Worm (Caenorhabditis elegans) whole organism, mixed stage, embryonic: ENCODE results near the gene nhr-231.

Experiments
- M03D4.4 ChIP-seq: sonication (generic microtip); optimal IDR thresholded peaks from 2 replicates; lab custom pipeline; 2017; ENCODE audit warnings: mild to moderate bottlenecking, missing genetic modification characterization, missing compliant biosample characterization
- bed-3 ChIP-seq: fragments of 200-800 bp; sonication (Bioruptor generic); optimal IDR thresholded peaks from 3 replicates; lab custom pipeline; 2018; ENCODE audit warnings: mild to moderate bottlenecking, missing genetic modification characterization, moderate library complexity, missing compliant biosample characterization
- blmp-1 ChIP-seq: fragments of 150-350 bp; optimal IDR thresholded peaks from 2 replicates; lab custom pipeline; 2014; ENCODE audit warnings: missing biosample characterization, missing genetic modification characterization
- ceh-39 ChIP-seq: fragments of 150-350 bp; optimal IDR thresholded peaks from 2 replicates; lab custom pipeline; 2014; ENCODE audit warnings: missing biosample characterization, missing genetic modification characterization
- ceh-43 ChIP-seq: fragments of 200-800 bp; sonication (Bioruptor generic); optimal IDR thresholded peaks from 2 replicates; lab custom pipeline; 2018; ENCODE audit warnings: mild to moderate bottlenecking, missing genetic modification characterization, moderate library complexity, missing compliant biosample characterization
- ceh-83 ChIP-seq: fragments of 200-800 bp; sonication (Bioruptor generic); optimal IDR thresholded peaks from 2 replicates; lab custom pipeline; 2018; ENCODE audit warnings: mild to moderate bottlenecking, missing genetic modification characterization, missing compliant biosample characterization
- ces-1 ChIP-seq: fragments of 150-350 bp; optimal IDR thresholded peaks from 2 replicates; lab custom pipeline; 2014; ENCODE audit warnings: missing biosample characterization, missing genetic modification reagents, missing genetic modification characterization
- cnd-1 ChIP-seq: fragments of 200-800 bp; sonication (Bioruptor generic); optimal IDR thresholded peaks from 2 replicates; lab custom pipeline; 2018; ENCODE audit warnings: mild to moderate bottlenecking, missing genetic modification characterization, missing compliant biosample characterization
- drap-1 ChIP-seq: fragments of 200-800 bp; sonication (Bioruptor generic); optimal IDR thresholded peaks from 3 replicates; lab custom pipeline; 2018; ENCODE audit warnings: mild to moderate bottlenecking, missing genetic modification characterization, missing compliant biosample characterization
- elt-1 ChIP-seq: sonication (generic microtip); optimal IDR thresholded peaks from 2 replicates; lab custom pipeline; 2017; ENCODE audit warnings: missing genetic modification characterization, mild to moderate bottlenecking, missing compliant biosample characterization, antibody characterized with exemption, moderate library complexity, borderline replicate concordance; ENCODE audit not compliant: insufficient read depth
- elt-3 ChIP-seq: fragments of 150-350 bp; optimal IDR thresholded peaks from 2 replicates; lab custom pipeline; 2014; ENCODE audit warnings: missing biosample characterization, missing genetic modification characterization
- flh-1 ChIP-seq: fragments of 200-800 bp; sonication (Bioruptor generic); optimal IDR thresholded peaks from 2 replicates; lab custom pipeline; 2018; ENCODE audit warnings: mild to moderate bottlenecking, missing genetic modification characterization, moderate library complexity, missing compliant biosample characterization
- ham-2 ChIP-seq: fragments of 200-800 bp; sonication (Bioruptor generic); optimal IDR thresholded peaks from 2 replicates; lab custom pipeline; 2018; ENCODE audit warnings: mild to moderate bottlenecking, missing genetic modification characterization, missing compliant biosample characterization
- hlh-1 ChIP-seq: fragments of 150-350 bp; optimal IDR thresholded peaks from 2 replicates; lab custom pipeline; 2014; ENCODE audit warnings: missing biosample characterization, missing genetic modification reagents, missing genetic modification characterization
- lin-13 ChIP-seq: fragments of 150-350 bp; optimal IDR thresholded peaks from 2 replicates; lab custom pipeline; 2014; ENCODE audit warnings: missing biosample characterization, missing genetic modification characterization
- lin-32 ChIP-seq: fragments of 200-800 bp; sonication (Bioruptor generic); optimal IDR thresholded peaks from 2 replicates; lab custom pipeline; 2018; ENCODE audit warnings: mild to moderate bottlenecking, missing genetic modification characterization, missing compliant biosample characterization
- lsy-2 ChIP-seq: fragments of 150-350 bp; optimal IDR thresholded peaks from 2 replicates; lab custom pipeline; 2014; ENCODE audit warnings: missing biosample characterization, missing genetic modification characterization
- mab-5 ChIP-seq: fragments of 150-350 bp; optimal IDR thresholded peaks from 2 replicates; lab custom pipeline; 2014; ENCODE audit warnings: missing biosample characterization, missing genetic modification characterization
- mep-1 ChIP-seq: fragments of 150-350 bp; optimal IDR thresholded peaks from 2 replicates; lab custom pipeline; 2017; ENCODE audit warnings: missing biosample characterization, missing genetic modification reagents, missing genetic modification characterization, inconsistent platforms
- mls-2 ChIP-seq: sonication (generic microtip); optimal IDR thresholded peaks from 2 replicates; lab custom pipeline; 2016; ENCODE audit warnings: mild to moderate bottlenecking, missing genetic modification characterization, moderate library complexity, missing compliant biosample characterization
- nhr-12 ChIP-seq: fragments of 150-350 bp; optimal IDR thresholded peaks from 2 replicates; lab custom pipeline; 2014; ENCODE audit warnings: missing biosample characterization, missing genetic modification characterization
- nhr-2 ChIP-seq: fragments of 150-350 bp; optimal IDR thresholded peaks from 2 replicates; lab custom pipeline; 2014; ENCODE audit warnings: missing biosample characterization, missing genetic modification characterization
- nhr-237 ChIP-seq: fragments of 150-350 bp; optimal IDR thresholded peaks from 2 replicates; lab custom pipeline; 2014; ENCODE audit warnings: missing biosample characterization, missing genetic modification characterization
- nhr-28 ChIP-seq: fragments of 150-350 bp; optimal IDR thresholded peaks from 2 replicates; lab custom pipeline; 2014; ENCODE audit warnings: missing biosample characterization, missing genetic modification characterization
- nhr-76 ChIP-seq: sonication (generic microtip); optimal IDR thresholded peaks from 2 replicates; lab custom pipeline; 2017; ENCODE audit warnings: missing biosample characterization, missing genetic modification characterization
- pha-4 ChIP-seq: fragments of 150-350 bp; optimal IDR thresholded peaks from 2 replicates; lab custom pipeline; 2018; ENCODE audit warnings: missing biosample characterization, missing genetic modification reagents, missing genetic modification characterization
- sem-2 ChIP-seq: fragments of 200-800 bp; sonication (Bioruptor generic); optimal IDR thresholded peaks from 2 replicates; lab custom pipeline; 2018; ENCODE audit warnings: mild to moderate bottlenecking, missing genetic modification characterization, missing compliant biosample characterization
- snpc-4 ChIP-seq: fragments of 150-350 bp; optimal IDR thresholded peaks from 2 replicates; lab custom pipeline; 2014; ENCODE audit warnings: missing biosample characterization, missing genetic modification characterization
- sptf-1 ChIP-seq: sonication (generic microtip); optimal IDR thresholded peaks from 2 replicates; lab custom pipeline; 2017; ENCODE audit warnings: mild to moderate bottlenecking, missing genetic modification characterization, moderate library complexity, missing compliant biosample characterization
- tbx-8 ChIP-seq: fragments of 200-800 bp; sonication (Bioruptor generic); optimal IDR thresholded peaks from 2 replicates; lab custom pipeline; 2018; ENCODE audit warnings: mild to moderate bottlenecking, missing genetic modification characterization, moderate library complexity, missing compliant biosample characterization
- unc-39 ChIP-seq: fragments of 150-350 bp; optimal IDR thresholded peaks from 2 replicates; lab custom pipeline; 2014; ENCODE audit warnings: missing biosample characterization, missing genetic modification characterization
- unc-62 ChIP-seq: fragments of 150-350 bp; optimal IDR thresholded peaks from 2 replicates; lab custom pipeline; 2014; ENCODE audit warnings: missing biosample characterization, missing genetic modification reagents, missing genetic modification characterization
- zip-8 ChIP-seq: fragments of 150-350 bp; optimal IDR thresholded peaks from 2 replicates; lab custom pipeline; 2014; ENCODE audit warnings: missing biosample characterization, missing genetic modification characterization
- ztf-11 ChIP-seq: fragments of 150-350 bp; optimal IDR thresholded peaks from 2 replicates; lab custom pipeline; 2014; ENCODE audit warnings: missing biosample characterization, missing genetic modification characterization

nhr-231 gene

ce11 chrV:18782747-18783146 is 8.0 kb upstream of the nhr-231 start:
- no peak for TF ChIP-seq M03D4.4 (tag; lab: Kevin White, UChicago)
- no peak for TF ChIP-seq nhr-2 (tag; lab: Kevin White, UChicago)
- TF ChIP-seq snpc-4 (tag; lab: Kevin White, UChicago), result no peak
- no peak for TF ChIP-seq zip-8
- no peak for TF ChIP-seq tbx-8 (GFP tag; lab: Kevin White, UChicago)
- TF ChIP-seq unc-39, result no peak
- no peak for TF ChIP-seq flh-1 (GFP tag; lab: Kevin White, UChicago)
- no peak for TF ChIP-seq hlh-1
- TF ChIP-seq blmp-1, result no peak

ce11 chrV:18783474-18783873 is 7.3 kb upstream of the nhr-231 start, which contains the start of gene Y17D7B.10:
Y17D7B.10 (plus strand) TSS chrV:18783716.
- TF ChIP-seq unc-39 (no peak), mls-2 (tag; lab: Kevin White, UChicago) (no peak), ham-2 (GFP tag; lab: Kevin White, UChicago) (no peak), cnd-1 (no peak), nhr-76 (tag; lab: Kevin White, UChicago) (no peak), mab-5 (tag; lab: Kevin White, UChicago) (no peak), sem-2 (GFP tag; lab: Kevin White, UChicago) (no peak), snpc-4 (tag; lab: Kevin White, UChicago) (no peak), elt-1 (tag; lab: Kevin White, UChicago) (no peak), elt-3 (tag; lab: Kevin White, UChicago) (no peak), drap-1 (GFP tag; lab: Kevin White, UChicago) (no peak), zip-8 (no peak), nhr-237 (tag; lab: Kevin White, UChicago) (no peak), ceh-39 (tag; lab: Kevin White, UChicago) (no peak), tbx-8 (GFP tag; lab: Kevin White, UChicago) (no peak), sptf-1 (no peak), lin-13 (tag; lab: Kevin White, UChicago) (no peak), nhr-28 (no peak)

- TF ChIP-seq mab-5 (tag; lab: Kevin White, UChicago), result no peak
- TF ChIP-seq ceh-83, result no peak
- TF ChIP-seq drap-1 (GFP tag; lab: Kevin White, UChicago), result no peak
- TF ChIP-seq M03D4.4 (tag; lab: Kevin White, UChicago), result no peak
- TF ChIP-seq ceh-43 (GFP tag; lab: Kevin White, UChicago), result no peak
- TF ChIP-seq mep-1, result no peak
- TF ChIP-seq lin-32 (GFP tag; lab: Kevin White, UChicago), result no peak
- no peak for TF ChIP-seq elt-3 (tag; lab: Kevin White, UChicago)
- no peak for TF ChIP-seq zip-8
- TF ChIP-seq cnd-1, result no peak
- no peak for TF ChIP-seq nhr-2 (tag; lab: Kevin White, UChicago)
- no peak for TF ChIP-seq ces-1
- TF ChIP-seq nhr-76 (tag; lab: Kevin White, UChicago), result no peak
These were observed 4.1 kb upstream of the nhr-231 start, which contains the start of gene Y17D7B.3 for ce11 chrV:18786694-18787093. Y17D7B.3 (minus strand) TSS chrV:18786794.

ce11 chrV:18787417-18787918 is 3.3 kb upstream of the nhr-231 start, which contains the start of gene Y17D7B.2:
Y17D7B.2 (plus strand) TSS chrV:18787739.
- TF ChIP-seq nhr-12 (no peak), ceh-39 (tag; lab: Kevin White, UChicago) (no peak), cnd-1 (no peak), lin-13 (tag; lab: Kevin White, UChicago) (no peak), sem-2 (GFP tag; lab: Kevin White, UChicago) (no peak), pha-4 (no peak), ces-1 (no peak), nhr-2 (tag; lab: Kevin White, UChicago) (no peak), nhr-28 (no peak)

- TF ChIP-seq lsy-2 (tag; lab: Kevin White, UChicago) (no peak), mls-2 (tag; lab: Kevin White, UChicago) (no peak), pha-4 (no peak), sptf-1 (no peak), ceh-43 (GFP tag; lab: Kevin White, UChicago) (no peak), ztf-11 (tag; lab: Kevin White, UChicago) (no peak), unc-62 (GFP tag; lab: Kevin White, UChicago) (no peak), cnd-1 (no peak), bed-3 (GFP tag; lab: Kevin White, UChicago) (no peak), nhr-76 (tag; lab: Kevin White, UChicago) (no peak), M03D4.4 (tag; lab: Kevin White, UChicago) (no peak), ces-1 (no peak), unc-39 (no peak), tbx-8 (GFP tag; lab: Kevin White, UChicago) (no peak), elt-3 (tag; lab: Kevin White, UChicago) (no peak), sem-2 (GFP tag; lab: Kevin White, UChicago) (no peak), blmp-1 (no peak), elt-1 (tag; lab: Kevin White, UChicago) (no peak), snpc-4 (tag; lab: Kevin White, UChicago) (no peak), mep-1 (no peak)
These were observed 10.1 kb downstream of the nhr-231 start, which contains the start of gene nhr-170 for ce11 chrV:18800811-18801210. nhr-170 (minus strand) TSS chrV:18800826.
